Worm (Caenorhabditis elegans) whole organism, late embryonic: ENCODE results near the gene jbts-14.
"Not testable (repeated sequence)": the region's sequence is repeated elsewhere in the genome, so short reads cannot be mapped to it uniquely, and the experiment has no call there.

ENCODE experiments used
- K02D7.2 ChIP-seq: sonication (generic microtip); optimal IDR thresholded peaks from 2 replicates; lab custom pipeline; 2017; ENCODE audit warnings: mild to moderate bottlenecking, missing genetic modification characterization, missing compliant biosample characterization
- K09A11.1 ChIP-seq: sonication (generic microtip); optimal IDR thresholded peaks from 2 replicates; lab custom pipeline; 2017; ENCODE audit warnings: antibody characterized with exemption, mild to moderate bottlenecking, missing genetic modification characterization, missing compliant biosample characterization; ENCODE audit not compliant: insufficient read depth
- ahr-1 ChIP-seq: sonication (generic microtip); optimal IDR thresholded peaks from 2 replicates; lab custom pipeline; 2016; ENCODE audit warnings: missing genetic modification characterization, missing compliant biosample characterization
- ceh-14 ChIP-seq: sonication (generic microtip); optimal IDR thresholded peaks from 2 replicates; lab custom pipeline; 2016; ENCODE audit warnings: missing genotype, missing genetic modification characterization, missing compliant biosample characterization
- ceh-18 ChIP-seq: sonication (generic microtip); optimal IDR thresholded peaks from 2 replicates; lab custom pipeline; 2016; ENCODE audit warnings: missing genetic modification characterization, missing compliant biosample characterization
- ceh-19 ChIP-seq: fragments of 200-800 bp; sonication (Bioruptor generic); optimal IDR thresholded peaks from 2 replicates; lab custom pipeline; 2018; ENCODE audit warnings: mild to moderate bottlenecking, missing genetic modification characterization, missing compliant biosample characterization
- ceh-2 ChIP-seq: sonication (generic microtip); optimal IDR thresholded peaks from 2 replicates; lab custom pipeline; 2016; ENCODE audit warnings: missing genotype, missing genetic modification characterization, missing compliant biosample characterization
- ceh-30 ChIP-seq: fragments of 150-350 bp; optimal IDR thresholded peaks from 2 replicates; lab custom pipeline; 2014; ENCODE audit warnings: missing biosample characterization, missing genetic modification characterization
- ceh-34 ChIP-seq: sonication (generic microtip); optimal IDR thresholded peaks from 2 replicates; lab custom pipeline; 2016; ENCODE audit warnings: mild to moderate bottlenecking, missing genetic modification characterization, missing compliant biosample characterization
- ceh-6 ChIP-seq: fragments of 200-800 bp; sonication (Bioruptor generic); optimal IDR thresholded peaks from 2 replicates; lab custom pipeline; 2018; ENCODE audit warnings: mild to moderate bottlenecking, missing genetic modification characterization, missing compliant biosample characterization
- che-1 ChIP-seq: sonication (generic microtip); optimal IDR thresholded peaks from 2 replicates; lab custom pipeline; 2016; ENCODE audit warnings: mild to moderate bottlenecking, missing genetic modification characterization, missing compliant biosample characterization
- dmd-4 ChIP-seq: sonication (generic microtip); optimal IDR thresholded peaks from 2 replicates; lab custom pipeline; 2016; ENCODE audit warnings: borderline replicate concordance, missing genetic modification characterization, missing compliant biosample characterization
- dve-1 ChIP-seq: sonication (generic microtip); optimal IDR thresholded peaks from 2 replicates; lab custom pipeline; 2017; ENCODE audit warnings: antibody characterized with exemption, mild to moderate bottlenecking, missing genetic modification characterization, missing compliant biosample characterization
- elt-2 ChIP-seq: sonication (generic microtip); optimal IDR thresholded peaks from 2 replicates; lab custom pipeline; 2016; ENCODE audit warnings: missing genetic modification reagents, missing genetic modification characterization, missing compliant biosample characterization
- elt-4 ChIP-seq: sonication (generic microtip); optimal IDR thresholded peaks from 2 replicates; lab custom pipeline; 2016; ENCODE audit warnings: missing genetic modification characterization, missing compliant biosample characterization
- ets-4 ChIP-seq: sonication (generic microtip); optimal IDR thresholded peaks from 2 replicates; lab custom pipeline; 2016; ENCODE audit warnings: missing genetic modification characterization, missing compliant biosample characterization
- fkh-6 ChIP-seq: sonication (generic microtip); optimal IDR thresholded peaks from 2 replicates; lab custom pipeline; 2016; ENCODE audit warnings: missing genetic modification characterization, missing compliant biosample characterization
- gmeb-2 ChIP-seq: sonication (generic microtip); optimal IDR thresholded peaks from 2 replicates; lab custom pipeline; 2016; ENCODE audit warnings: missing genetic modification characterization, inconsistent platforms, missing compliant biosample characterization
- hlh-15 ChIP-seq: sonication (generic microtip); optimal IDR thresholded peaks from 2 replicates; lab custom pipeline; 2016; ENCODE audit warnings: missing genetic modification characterization, missing compliant biosample characterization
- hlh-30 ChIP-seq: sonication (generic microtip); optimal IDR thresholded peaks from 2 replicates; lab custom pipeline; 2017; ENCODE audit warnings: antibody characterized with exemption, missing genetic modification characterization, missing compliant biosample characterization; ENCODE audit not compliant: insufficient read depth
- hlh-8 ChIP-seq: sonication (generic microtip); optimal IDR thresholded peaks from 2 replicates; lab custom pipeline; 2016; ENCODE audit warnings: missing genotype, missing genetic modification characterization, missing compliant biosample characterization
- lim-6 ChIP-seq: sonication (generic microtip); optimal IDR thresholded peaks from 2 replicates; lab custom pipeline; 2016; ENCODE audit warnings: missing genetic modification characterization, missing compliant biosample characterization
- lin-11 ChIP-seq: fragments of 200-800 bp; sonication (Bioruptor generic); optimal IDR thresholded peaks from 2 replicates; lab custom pipeline; 2018; ENCODE audit warnings: mild to moderate bottlenecking, missing genetic modification characterization, missing compliant biosample characterization
- mec-3 ChIP-seq: sonication (generic microtip); optimal IDR thresholded peaks from 2 replicates; lab custom pipeline; 2016; ENCODE audit warnings: borderline replicate concordance, missing genetic modification characterization, missing compliant biosample characterization
- nfya-1 ChIP-seq: sonication (generic microtip); optimal IDR thresholded peaks from 2 replicates; lab custom pipeline; 2017; ENCODE audit warnings: missing genetic modification characterization, mild to moderate bottlenecking, missing compliant biosample characterization, antibody characterized with exemption, moderate library complexity
- nhr-232 ChIP-seq: sonication (generic microtip); optimal IDR thresholded peaks from 2 replicates; lab custom pipeline; 2016; ENCODE audit warnings: missing genetic modification characterization, missing compliant biosample characterization
- npax-4 ChIP-seq: sonication (generic microtip); optimal IDR thresholded peaks from 2 replicates; lab custom pipeline; 2016; ENCODE audit warnings: missing genetic modification characterization, missing compliant biosample characterization
- odd-2 ChIP-seq: sonication (generic microtip); optimal IDR thresholded peaks from 2 replicates; lab custom pipeline; 2017; ENCODE audit warnings: antibody characterized with exemption, mild to moderate bottlenecking, missing genetic modification characterization, missing compliant biosample characterization
- pat-9 ChIP-seq: fragments of 200-800 bp; sonication (Bioruptor generic); optimal IDR thresholded peaks from 2 replicates; lab custom pipeline; 2018; ENCODE audit warnings: mild to moderate bottlenecking, missing genetic modification characterization, moderate library complexity, missing compliant biosample characterization
- pax-1 ChIP-seq: fragments of 150-350 bp; optimal IDR thresholded peaks from 2 replicates; lab custom pipeline; 2014; ENCODE audit warnings: missing biosample characterization, missing genetic modification characterization
- pha-2 ChIP-seq: sonication (generic microtip); optimal IDR thresholded peaks from 2 replicates; lab custom pipeline; 2017; ENCODE audit warnings: mild to moderate bottlenecking, missing genetic modification characterization, missing compliant biosample characterization
- pha-4 ChIP-seq: fragments of 150-350 bp; optimal IDR thresholded peaks from 2 replicates; lab custom pipeline; 2018; ENCODE audit warnings: missing biosample characterization, missing genetic modification reagents, missing genetic modification characterization
- ref-2 ChIP-seq: sonication (generic microtip); optimal IDR thresholded peaks from 2 replicates; lab custom pipeline; 2016; ENCODE audit warnings: missing genetic modification characterization, missing compliant biosample characterization
- rnt-1 ChIP-seq: sonication (generic microtip); optimal IDR thresholded peaks from 2 replicates; lab custom pipeline; 2016; ENCODE audit warnings: missing genetic modification characterization, missing compliant biosample characterization
- sox-2 ChIP-seq: fragments of 200-800 bp; sonication (Bioruptor generic); IDR thresholded peaks from 2 replicates; pipeline ENCODE4 v1.3.6; 2022; ENCODE audit warnings: missing genetic modification reagents, missing genetic modification characterization, missing compliant biosample characterization
- sox-4 ChIP-seq: sonication (generic microtip); optimal IDR thresholded peaks from 2 replicates; lab custom pipeline; 2017; ENCODE audit warnings: mild to moderate bottlenecking, missing genetic modification characterization, inconsistent platforms, missing compliant biosample characterization
- syd-9 ChIP-seq: sonication (generic microtip); optimal IDR thresholded peaks from 2 replicates; lab custom pipeline; 2016; ENCODE audit warnings: mild to moderate bottlenecking, missing genetic modification characterization, moderate library complexity, missing compliant biosample characterization
- tbx-2 ChIP-seq: sonication (generic microtip); optimal IDR thresholded peaks from 2 replicates; lab custom pipeline; 2016; ENCODE audit warnings: missing genetic modification characterization, missing compliant biosample characterization
- tbx-7 ChIP-seq: sonication (generic microtip); optimal IDR thresholded peaks from 2 replicates; lab custom pipeline; 2016; ENCODE audit warnings: missing genotype, missing genetic modification characterization, missing compliant biosample characterization
- ttx-3 ChIP-seq: sonication (generic microtip); optimal IDR thresholded peaks from 2 replicates; lab custom pipeline; 2016; ENCODE audit warnings: missing genetic modification reagents, missing genetic modification characterization, missing compliant biosample characterization
- unc-42 ChIP-seq: sonication (generic microtip); optimal IDR thresholded peaks from 2 replicates; lab custom pipeline; 2016; ENCODE audit warnings: missing genotype, missing genetic modification characterization, missing compliant biosample characterization
- unc-55 ChIP-seq: sonication (generic microtip); optimal IDR thresholded peaks from 2 replicates; lab custom pipeline; 2017; ENCODE audit warnings: missing biosample characterization, missing genetic modification reagents, missing genetic modification characterization
- zip-5 ChIP-seq: sonication (generic microtip); optimal IDR thresholded peaks from 2 replicates; lab custom pipeline; 2016; ENCODE audit warnings: missing genetic modification characterization, missing compliant biosample characterization

jbts-14 gene

DNA sequence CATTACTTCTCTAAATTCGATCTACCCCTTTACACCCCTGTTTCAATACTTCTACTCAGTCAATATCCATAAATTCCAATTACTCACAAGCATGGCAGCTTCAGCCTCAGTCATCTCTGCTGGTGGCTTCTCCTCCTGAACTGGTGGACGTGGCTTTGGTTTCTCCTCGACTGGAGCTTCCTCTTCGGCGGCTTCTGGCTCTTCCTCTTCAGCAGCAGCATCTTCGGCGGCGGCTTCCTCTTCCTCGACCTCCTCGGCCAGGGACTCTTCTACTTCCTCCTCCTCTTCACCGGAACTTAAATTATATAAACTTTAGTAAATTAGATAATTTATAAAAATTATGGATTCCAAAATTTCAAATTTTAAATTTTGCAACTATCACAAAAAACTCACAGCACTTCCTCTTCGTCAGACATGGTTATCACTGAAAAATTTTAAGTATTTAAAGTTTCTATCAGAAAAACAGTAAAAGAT, 19.1 kb downstream of the jbts-14 start, which contains the start of gene tnt-2:
Gene tnt-2, minus strand, starts transcription at position 424 of the 474 bp plus-strand sequence.
- TF ChIP-seq ttx-3 (tag; lab: Kevin White, UChicago) (no peak), K09A11.1 (tag; lab: Kevin White, UChicago) (no peak), sox-2 (GFP tag; lab: Robert Waterston, UW) (no peak), K02D7.2 (no peak), ceh-19 (GFP tag; lab: Kevin White, UChicago) (no peak), ceh-6 (no peak), unc-42 (tag; lab: Kevin White, UChicago) (no peak)

DNA sequence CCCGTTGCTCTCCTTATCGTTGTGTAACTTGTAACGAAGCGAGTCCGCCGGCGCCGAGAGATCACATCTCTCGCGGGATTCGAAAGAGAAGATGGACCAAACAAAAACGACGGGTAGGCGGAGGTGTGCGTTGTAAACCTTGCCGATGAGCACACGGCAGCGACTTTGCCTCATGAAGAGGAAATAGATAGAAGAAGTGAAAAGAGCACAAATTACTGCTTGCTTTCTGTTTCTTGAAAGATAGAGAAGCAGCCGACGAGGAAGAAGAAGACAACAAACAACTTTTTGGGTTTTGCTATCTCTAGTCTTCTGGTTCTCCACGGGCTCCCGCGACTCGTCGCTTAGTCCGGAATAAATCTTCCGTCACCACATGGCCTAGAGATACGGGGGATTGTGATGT, 19.7 kb downstream of the jbts-14 start:
- TF ChIP-seq pat-9 (peak; percentile 40), tbx-2 (peak; percentile 43), nhr-232 (tag; lab: Kevin White, UChicago) (no peak), ceh-34 (tag; lab: Kevin White, UChicago) (peak; percentile 32), hlh-8 (tag; lab: Kevin White, UChicago) (peak; percentile 17), ceh-18 (tag; lab: Kevin White, UChicago) (peak; percentile 97), lin-11 (no peak), rnt-1 (tag; lab: Kevin White, UChicago) (peak; percentile 90), nfya-1 (tag; lab: Kevin White, UChicago) (peak; percentile 25), hlh-15 (tag; lab: Kevin White, UChicago) (no peak), syd-9 (tag; lab: Kevin White, UChicago) (peak; percentile 2), ceh-30 (tag; lab: Kevin White, UChicago) (no peak)
- TF ChIP-seq, all 69 proteins: peak for 8

ce11 chrX:8727306-8727705, 23.2 kb downstream of the jbts-14 start, which contains the start of gene EGAP4.1:
TSS of gene EGAP4.1 (minus strand) at chrX:8727406.
- TF ChIP-seq fkh-6 (tag; lab: Kevin White, UChicago) (no peak), hlh-15 (tag; lab: Kevin White, UChicago) (no peak), ceh-18 (tag; lab: Kevin White, UChicago) (peak; percentile 13)

DNA sequence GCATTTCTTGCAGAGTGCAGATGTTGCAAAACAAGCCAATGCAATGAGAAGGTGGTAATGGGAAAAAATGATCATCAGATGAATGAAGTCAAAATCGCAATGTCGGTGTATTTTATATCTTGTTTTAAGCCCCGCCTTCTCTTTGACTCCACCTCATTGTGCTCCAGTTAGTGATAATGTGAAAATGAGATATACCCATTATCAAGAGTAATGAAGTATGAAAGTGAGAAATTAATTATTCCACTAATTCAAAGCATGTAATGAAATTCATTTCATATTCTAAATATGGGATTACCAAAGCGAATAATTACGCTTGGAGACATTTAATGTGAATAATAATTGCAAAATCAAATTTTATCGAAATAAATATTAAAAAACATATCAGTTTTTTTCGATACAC, 27.7 kb downstream of the jbts-14 start, which contains the start of gene M02D8.6:
Gene M02D8.6, minus strand, starts transcription at position 101 of the 400 bp plus-strand sequence.
- TF ChIP-seq sox-4; sox-2 (GFP tag; lab: Robert Waterston, UW); gmeb-2 (tag; lab: Kevin White, UChicago): not testable (repeated sequence)
- TF ChIP-seq, all 69 proteins: peak for 0; not testable (repeated sequence) for 69

ce11 chrX:8736965-8737464, 32.9 kb downstream of the jbts-14 start, which contains the start of gene M02D8.3:
TSS of gene M02D8.3 (minus strand) at chrX:8737015.
- no peak for TF ChIP-seq ceh-6
- TF ChIP-seq lin-11: no peak
- no peak for TF ChIP-seq ceh-14 (tag; lab: Kevin White, UChicago)
- no peak for TF ChIP-seq lim-6
- no peak for TF ChIP-seq hlh-8 (tag; lab: Kevin White, UChicago)
- TF ChIP-seq pha-4 (tag; lab: Kevin White, UChicago): peak; percentile 22
- TF ChIP-seq ahr-1: no peak
- no peak for TF ChIP-seq npax-4 (tag; lab: Kevin White, UChicago)
- no peak for TF ChIP-seq pha-2 (tag; lab: Kevin White, UChicago)
- TF ChIP-seq elt-4 (tag; lab: Kevin White, UChicago): no peak
- TF ChIP-seq dve-1: no peak
- TF ChIP-seq pax-1 (tag; lab: Kevin White, UChicago): no peak
- peak; percentile 87 for TF ChIP-seq unc-55
- no peak for TF ChIP-seq ets-4
- TF ChIP-seq elt-2: peak; percentile 7
- TF ChIP-seq zip-5 (tag; lab: Kevin White, UChicago): no peak
- no peak for TF ChIP-seq dmd-4 (tag; lab: Kevin White, UChicago)
- no peak for TF ChIP-seq mec-3 (tag; lab: Kevin White, UChicago)
- peak; percentile 2 for TF ChIP-seq unc-42 (tag; lab: Kevin White, UChicago)
- no peak for TF ChIP-seq ttx-3 (tag; lab: Kevin White, UChicago)
- TF ChIP-seq che-1 (tag; lab: Kevin White, UChicago): no peak
- TF ChIP-seq ref-2 (tag; lab: Kevin White, UChicago): peak; percentile 60
- TF ChIP-seq K09A11.1 (tag; lab: Kevin White, UChicago): no peak
- TF ChIP-seq ceh-30 (tag; lab: Kevin White, UChicago): no peak
- no peak for TF ChIP-seq tbx-7 (tag; lab: Kevin White, UChicago)
- no peak for TF ChIP-seq odd-2 (tag; lab: Kevin White, UChicago)
- peak; percentile 84 for TF ChIP-seq hlh-30 (tag; lab: Kevin White, UChicago)
- no peak for TF ChIP-seq ceh-2
